Worm (Caenorhabditis elegans): ENCODE results near the gene ufd-3.

Gene ufd-3

DNA sequence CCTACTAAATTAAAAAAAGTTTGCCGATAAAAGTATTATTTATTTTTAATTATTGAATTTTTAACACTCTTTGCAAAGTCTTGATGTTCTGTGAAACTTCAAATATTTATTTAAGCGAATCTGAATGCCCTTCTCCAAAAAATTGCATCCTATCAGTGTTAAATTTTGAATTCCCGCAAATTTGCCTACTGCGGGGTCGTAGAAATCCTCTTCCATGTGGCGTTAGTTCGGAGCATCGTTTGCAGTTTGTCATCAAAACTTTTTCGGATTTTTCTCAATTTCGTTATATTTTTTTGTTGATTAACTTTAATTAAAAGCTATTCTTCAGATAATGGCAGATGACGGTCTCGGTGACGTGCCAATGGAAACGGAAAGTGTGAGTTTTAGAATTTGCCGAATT lies at the start of gene ufd-3:
ufd-3 (plus strand) TSS at position 324 of the 400 bp plus-strand sequence.
- TF ChIP-seq unc-62 (GFP tag; optimal IDR thresholded peaks at IDR 0.05), result no peak

DNA sequence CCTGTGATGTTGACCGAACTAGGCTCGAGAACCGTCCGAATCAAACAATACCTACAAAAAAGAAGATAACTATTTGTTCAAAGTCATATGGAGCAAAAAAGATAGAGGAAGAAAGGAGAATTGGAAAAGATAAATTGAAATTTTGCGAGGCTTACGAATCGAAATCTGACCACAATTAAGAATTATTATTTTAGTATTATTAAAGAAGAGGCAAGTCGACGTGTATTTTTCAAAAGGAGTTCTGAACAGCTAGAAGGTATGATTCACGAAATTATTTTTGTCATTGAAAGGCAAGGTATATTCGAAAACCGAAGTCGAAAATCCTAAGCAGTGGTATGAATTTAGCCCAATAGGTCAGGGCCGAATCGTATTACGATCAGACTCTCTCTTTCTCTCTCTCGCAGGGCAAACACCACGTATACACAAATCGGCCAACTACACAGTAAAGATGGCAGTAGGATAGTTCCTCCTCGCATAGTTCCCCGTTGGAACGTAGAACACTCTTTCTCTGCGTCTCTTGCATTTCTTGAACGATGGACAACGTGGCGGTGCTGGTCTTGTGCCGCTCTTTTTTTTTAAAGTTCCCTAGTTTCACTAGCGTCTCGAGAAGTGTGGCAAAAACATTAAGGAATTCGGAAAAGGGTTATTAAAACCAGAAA lies 49.4 kb upstream of the ufd-3 start, which contains the start of gene vgln-1:
vgln-1 (minus strand) TSS at position 51 of the 659 bp plus-strand sequence.
- TF ChIP-seq unc-62 (GFP tag; optimal IDR thresholded peaks at IDR 0.05), result no peak

DNA sequence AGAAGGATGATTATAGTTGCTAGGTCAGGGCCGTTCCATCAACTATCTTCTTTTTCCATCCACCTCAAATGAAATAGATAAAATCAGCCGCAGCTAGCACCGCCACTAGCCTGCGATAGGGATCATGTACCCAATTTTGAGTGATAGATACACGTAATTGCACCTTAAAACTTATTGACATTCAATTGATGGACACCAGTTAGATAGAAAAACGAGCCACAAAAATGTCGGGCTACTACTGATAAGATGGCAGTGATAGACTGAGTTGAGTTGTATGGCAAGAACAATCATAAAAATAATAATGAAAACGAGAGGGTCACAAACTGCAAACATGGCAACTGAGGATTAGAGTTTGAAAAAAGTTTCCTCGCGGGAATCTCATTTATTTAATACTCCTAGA lies 48.7 kb upstream of the ufd-3 start:
- no peak for TF ChIP-seq unc-62 (GFP tag; optimal IDR thresholded peaks at IDR 0.05)

DNA sequence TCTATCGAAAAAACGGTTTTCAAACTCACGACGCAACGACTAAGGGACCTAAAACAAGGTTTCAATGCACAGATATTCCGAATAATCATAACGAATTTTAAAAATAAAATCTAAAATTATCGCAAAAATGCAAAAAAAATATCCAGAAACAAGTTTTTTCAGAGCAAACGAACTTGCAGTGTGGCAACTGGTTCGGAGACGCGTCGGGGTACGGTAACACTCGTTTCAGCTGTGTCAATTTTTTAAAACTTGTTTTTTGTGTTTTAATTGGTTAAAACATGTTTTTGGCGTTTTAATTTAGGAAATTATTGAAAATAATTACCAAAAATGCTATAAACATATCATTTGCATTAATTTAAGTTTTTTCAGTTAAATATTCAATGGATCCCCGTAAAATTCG lies 48.1 kb upstream of the ufd-3 start, which contains the start of gene C08H9.16:
C08H9.16 (plus strand) TSS at position 370 of the 400 bp plus-strand sequence.
- no peak for TF ChIP-seq unc-62 (GFP tag; optimal IDR thresholded peaks at IDR 0.05)

DNA sequence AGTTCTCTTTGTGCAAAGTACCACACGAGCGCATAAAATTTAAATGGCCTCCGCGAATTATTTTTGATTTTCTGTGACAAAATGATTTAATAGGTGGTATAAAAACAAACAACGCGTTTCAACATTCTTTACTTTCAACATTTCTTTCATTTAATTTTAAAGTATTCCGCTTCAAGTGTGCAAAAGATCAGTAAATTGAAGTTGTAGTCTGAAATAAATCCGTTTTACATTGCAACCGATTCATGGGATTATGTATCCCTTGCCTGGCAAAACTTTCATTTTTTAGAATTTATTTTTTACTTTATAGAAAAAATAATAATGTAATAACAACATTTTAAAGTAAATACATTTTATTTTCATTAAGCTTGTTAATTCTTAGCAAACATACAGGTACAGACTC lies 46.1 kb upstream of the ufd-3 start, which contains the start of gene F26C11.1:
F26C11.1 (plus strand) TSS at position 301 of the 400 bp plus-strand sequence.
- no peak for TF ChIP-seq unc-62 (GFP tag; optimal IDR thresholded peaks at IDR 0.05)

DNA sequence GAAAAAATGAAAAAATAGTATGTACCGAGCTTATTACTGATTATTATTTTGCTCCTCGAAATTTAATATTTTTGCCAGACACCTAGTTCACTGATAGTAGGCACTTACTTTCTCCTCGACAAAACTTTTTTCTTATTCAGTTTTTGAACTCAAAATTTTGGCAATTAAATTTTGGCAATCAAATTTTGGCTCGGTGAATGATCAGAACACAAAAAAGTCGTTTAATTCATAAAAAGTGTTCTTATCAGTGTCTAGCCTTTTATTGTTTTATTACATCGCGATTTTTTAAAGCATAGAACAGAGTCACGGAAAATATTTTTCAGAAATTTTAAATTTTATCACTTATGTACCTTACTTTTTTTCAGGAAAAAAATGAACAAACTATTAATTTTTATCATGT lies 45.4 kb upstream of the ufd-3 start:
- TF ChIP-seq unc-62 (GFP tag; optimal IDR thresholded peaks at IDR 0.05), result no peak

ce11 chrII:9898744-9899143 lies 41.8 kb upstream of the ufd-3 start:
- no peak for TF ChIP-seq unc-62 (GFP tag; optimal IDR thresholded peaks at IDR 0.05)

DNA sequence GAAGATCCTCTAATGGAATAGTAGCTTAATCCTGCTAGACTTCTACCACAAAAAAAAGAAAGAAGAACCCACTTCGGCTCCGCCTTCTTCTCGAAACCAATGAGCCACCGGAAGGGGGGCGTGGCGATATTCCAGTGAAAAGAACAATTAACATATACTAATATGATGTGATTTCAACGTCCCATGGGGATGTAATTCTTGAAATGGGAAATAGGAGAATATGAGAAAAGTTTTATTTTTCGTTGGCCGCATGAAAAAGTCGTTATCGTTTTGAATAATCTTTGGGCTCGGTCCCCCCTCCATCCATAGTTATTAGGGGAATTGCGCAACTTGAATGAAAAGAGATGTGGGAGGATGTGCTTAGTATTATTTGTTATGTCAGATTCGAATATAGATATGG lies 40.3 kb upstream of the ufd-3 start, which contains the start of gene unc-4:
unc-4 (minus strand) TSS at position 101 of the 400 bp plus-strand sequence.
- no peak for TF ChIP-seq unc-62 (GFP tag; optimal IDR thresholded peaks at IDR 0.05)

DNA sequence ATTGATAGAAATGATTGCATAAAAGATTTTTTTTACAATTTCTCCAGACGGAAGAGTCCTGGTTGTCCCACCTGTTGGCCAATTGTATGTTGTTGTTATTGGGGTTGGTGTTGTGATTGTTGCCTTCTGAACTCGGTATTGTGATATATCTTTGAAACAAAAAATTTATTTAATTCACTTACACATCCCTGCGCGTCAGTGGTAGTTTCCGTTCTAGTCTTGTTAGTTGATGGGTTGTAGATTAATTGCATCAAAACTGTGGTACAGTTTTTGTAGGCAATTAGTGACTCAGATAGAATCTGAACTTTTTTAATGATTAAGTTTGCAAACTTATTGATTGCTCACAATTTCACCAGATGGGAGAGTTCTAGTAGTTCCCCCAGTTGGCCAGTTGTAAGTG lies 36.1 kb upstream of the ufd-3 start:
- no peak for TF ChIP-seq unc-62 (GFP tag; optimal IDR thresholded peaks at IDR 0.05)

- no peak for TF ChIP-seq unc-62 (GFP tag; optimal IDR thresholded peaks at IDR 0.05)
These were observed 25.6 kb upstream of the ufd-3 start, which contains the start of gene F26C11.3 for ce11 chrII:9914999-9915398. F26C11.3 (minus strand) TSS chrII:9915099.

- no peak for TF ChIP-seq unc-62 (GFP tag; optimal IDR thresholded peaks at IDR 0.05)
These were observed 24.4 kb upstream of the ufd-3 start, which contains the start of gene F26C11.4 for ce11 chrII:9916177-9916576. F26C11.4 (minus strand) TSS chrII:9916277.

ce11 chrII:9917904-9918303 lies 22.6 kb upstream of the ufd-3 start, which contains the start of gene C05C10.8:
C05C10.8 (minus strand) TSS chrII:9918004.
- no peak for TF ChIP-seq unc-62 (GFP tag; optimal IDR thresholded peaks at IDR 0.05)

- no peak for TF ChIP-seq unc-62 (GFP tag; optimal IDR thresholded peaks at IDR 0.05)
These were observed 20.1 kb upstream of the ufd-3 start, which contains the start of gene pho-10 for ce11 chrII:9920468-9920867. pho-10 (minus strand) TSS chrII:9920568.

DNA sequence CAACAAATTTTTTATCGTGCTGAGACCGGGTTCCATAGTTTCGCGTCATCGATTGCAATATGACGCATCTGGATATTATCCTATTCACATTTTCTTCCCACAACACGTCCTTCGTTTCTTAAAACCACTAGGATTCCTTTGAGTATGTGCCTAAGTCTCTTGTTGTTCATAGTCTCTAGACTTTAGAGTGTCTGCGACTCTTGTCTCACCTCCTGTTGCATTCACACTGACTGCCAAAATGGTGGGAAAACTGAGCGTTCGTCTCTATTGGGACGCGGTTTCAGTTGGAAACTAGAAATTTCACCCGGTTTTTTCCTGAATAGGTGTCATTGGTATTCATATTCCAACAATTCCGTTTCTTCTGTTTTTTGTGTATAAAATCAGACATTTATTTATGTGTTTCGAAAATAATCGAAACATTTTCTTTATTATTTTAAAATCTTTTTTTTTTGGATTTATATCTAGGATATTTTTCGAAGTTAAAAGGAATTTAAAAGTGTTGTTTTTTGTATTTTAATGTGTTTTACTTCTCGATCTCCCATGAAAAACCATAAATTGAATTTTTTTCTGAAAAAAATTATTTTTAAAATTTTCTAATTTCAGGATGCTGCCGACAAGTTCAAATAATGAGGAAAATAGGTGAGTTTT lies 18.8 kb upstream of the ufd-3 start, which contains the start of gene C05C10.2:
C05C10.2 (plus strand) TSS at position 598 of the 648 bp plus-strand sequence.
- no peak for TF ChIP-seq unc-62 (GFP tag; optimal IDR thresholded peaks at IDR 0.05)

- no peak for TF ChIP-seq unc-62 (GFP tag; optimal IDR thresholded peaks at IDR 0.05)
These were observed 12.1 kb upstream of the ufd-3 start for ce11 chrII:9928470-9928869.

DNA sequence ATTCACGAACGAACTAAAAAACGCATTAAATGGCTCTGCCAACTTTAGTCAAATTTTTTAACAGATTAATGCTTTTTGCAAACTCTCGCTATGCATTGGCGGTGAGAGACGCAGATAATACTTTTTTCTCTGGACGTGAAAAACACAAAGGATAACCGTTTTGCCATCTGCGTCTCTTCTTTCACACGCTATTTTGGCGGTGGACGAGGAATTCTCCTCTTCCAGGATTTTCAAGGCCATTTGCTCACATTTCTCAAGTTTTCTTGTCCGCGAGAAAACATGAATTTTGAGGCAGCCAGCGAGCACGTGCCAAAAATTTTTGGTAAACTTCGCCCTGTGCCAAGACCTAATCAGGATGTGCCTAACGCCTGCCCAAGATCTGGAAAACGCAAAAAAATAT lies 9.5 kb upstream of the ufd-3 start:
- no peak for TF ChIP-seq unc-62 (GFP tag; optimal IDR thresholded peaks at IDR 0.05)

DNA sequence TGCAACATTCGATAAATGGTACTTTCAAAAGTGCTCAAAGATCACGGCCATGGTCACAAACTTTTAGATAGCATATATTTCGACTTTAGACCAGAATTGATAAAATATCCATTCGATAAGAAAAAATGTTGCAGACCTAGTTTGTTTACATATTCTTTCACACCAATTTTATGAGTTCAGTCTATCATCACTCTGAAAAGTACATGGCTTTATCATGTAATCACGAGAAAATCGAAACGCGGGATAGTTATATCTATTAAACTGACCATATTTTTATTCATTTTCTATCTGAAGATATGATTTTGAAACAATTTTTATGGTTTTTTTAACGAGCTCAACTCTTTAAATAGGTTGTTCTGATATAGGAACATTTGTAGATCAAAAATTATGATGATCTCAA lies 9.1 kb upstream of the ufd-3 start, which contains the start of gene pho-11:
pho-11 (plus strand) TSS at position 374 of the 400 bp plus-strand sequence.
- no peak for TF ChIP-seq unc-62 (GFP tag; optimal IDR thresholded peaks at IDR 0.05)

Data from whole organism, dauer.